Worm (Caenorhabditis elegans): ENCODE measurements around the gene T24C2.3.

Gene T24C2.3

ce11 chrX:14513462-14513861 lies 29.9 kb upstream of the T24C2.3 start:
- TF ChIP-seq hlh-1 (tag; optimal IDR thresholded peaks at IDR 0.05): no peak
- peak; percentile 8 for TF ChIP-seq mep-1 (tag; optimal IDR thresholded peaks at IDR 0.05)
- TF ChIP-seq mab-5 (tag; optimal IDR thresholded peaks at IDR 0.05): no peak
- no peak for TF ChIP-seq zip-8 (tag; optimal IDR thresholded peaks at IDR 0.05)
- peak; percentile 93 for TF ChIP-seq ces-1 (GFP tag; optimal IDR thresholded peaks at IDR 0.05)
- no peak for TF ChIP-seq lin-32 (GFP tag; optimal IDR thresholded peaks at IDR 0.05)
- peak; percentile 4 for TF ChIP-seq unc-120 (tag; optimal IDR thresholded peaks at IDR 0.05; ENCODE audit: poor library complexity, severe bottlenecking)
- no peak for TF ChIP-seq lsy-2 (tag; optimal IDR thresholded peaks at IDR 0.05)

ce11 chrX:14515028-14515427 lies 28.3 kb upstream of the T24C2.3 start, which contains the start of gene gcsh-1:
Gene gcsh-1 (minus strand): TSS chrX:14515073.
- TF ChIP-seq nhr-237 (tag; optimal IDR thresholded peaks at IDR 0.05) (no peak), M03D4.4 (tag; optimal IDR thresholded peaks at IDR 0.05) (no peak), ceh-43 (GFP tag; optimal IDR thresholded peaks at IDR 0.05) (no peak), unc-120 (tag; optimal IDR thresholded peaks at IDR 0.05; ENCODE audit: poor library complexity, severe bottlenecking) (no peak), blmp-1 (tag; optimal IDR thresholded peaks at IDR 0.05) (no peak), sem-2 (GFP tag; optimal IDR thresholded peaks at IDR 0.05) (no peak), mls-2 (tag; optimal IDR thresholded peaks at IDR 0.05) (no peak), snpc-4 (tag; optimal IDR thresholded peaks at IDR 0.05) (no peak), bed-3 (GFP tag; optimal IDR thresholded peaks at IDR 0.05) (no peak), ceh-39 (tag; optimal IDR thresholded peaks at IDR 0.05) (no peak)

ce11 chrX:14516560-14516959 lies 26.8 kb upstream of the T24C2.3 start, which contains the start of gene D1025.10:
Gene D1025.10 (plus strand): TSS chrX:14516860.
- TF ChIP-seq unc-120 (tag; optimal IDR thresholded peaks at IDR 0.05; ENCODE audit: poor library complexity, severe bottlenecking): no peak
- no peak for TF ChIP-seq sem-2 (GFP tag; optimal IDR thresholded peaks at IDR 0.05)
- TF ChIP-seq unc-62 (GFP tag; optimal IDR thresholded peaks at IDR 0.05): no peak
- TF ChIP-seq lsy-2 (tag; optimal IDR thresholded peaks at IDR 0.05): no peak
- TF ChIP-seq tbx-8 (GFP tag; optimal IDR thresholded peaks at IDR 0.05): no peak
- TF ChIP-seq zip-8 (tag; optimal IDR thresholded peaks at IDR 0.05): no peak
- TF ChIP-seq ces-1 (GFP tag; optimal IDR thresholded peaks at IDR 0.05): no peak
- TF ChIP-seq flh-1 (GFP tag; optimal IDR thresholded peaks at IDR 0.05): no peak
- no peak for TF ChIP-seq lin-32 (GFP tag; optimal IDR thresholded peaks at IDR 0.05)
- no peak for TF ChIP-seq ceh-83 (GFP tag; optimal IDR thresholded peaks at IDR 0.05)
- no peak for TF ChIP-seq nhr-237 (tag; optimal IDR thresholded peaks at IDR 0.05)
- no peak for TF ChIP-seq ceh-39 (tag; optimal IDR thresholded peaks at IDR 0.05)
- no peak for TF ChIP-seq nhr-2 (tag; optimal IDR thresholded peaks at IDR 0.05)
- no peak for TF ChIP-seq mab-5 (tag; optimal IDR thresholded peaks at IDR 0.05)

DNA sequence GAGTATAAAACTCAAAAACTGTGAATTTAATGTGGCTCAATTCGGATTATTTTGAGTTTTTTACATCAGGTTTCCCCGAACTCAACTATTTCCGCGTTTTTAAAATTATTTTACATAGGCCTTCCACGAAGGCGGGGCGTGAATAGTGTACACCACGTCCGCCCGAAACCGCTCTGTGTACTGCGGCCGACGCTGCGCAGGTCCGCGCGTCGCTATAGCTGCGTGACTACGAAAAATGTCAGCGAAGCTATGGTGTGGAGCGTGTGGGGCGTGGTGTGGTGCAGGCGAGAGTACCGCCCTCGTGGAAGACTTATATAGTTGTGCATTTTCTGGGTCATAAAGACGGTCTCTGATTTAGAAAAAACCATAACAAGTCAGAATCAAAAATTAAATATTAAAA lies 25.5 kb upstream of the T24C2.3 start:
- no peak for TF ChIP-seq mls-2 (tag; optimal IDR thresholded peaks at IDR 0.05)
- no peak for TF ChIP-seq zip-8 (tag; optimal IDR thresholded peaks at IDR 0.05)
- no peak for TF ChIP-seq hlh-1 (tag; optimal IDR thresholded peaks at IDR 0.05)
- no peak for TF ChIP-seq flh-1 (GFP tag; optimal IDR thresholded peaks at IDR 0.05)
- no peak for TF ChIP-seq unc-120 (tag; optimal IDR thresholded peaks at IDR 0.05; ENCODE audit: poor library complexity, severe bottlenecking)
- TF ChIP-seq tbx-8 (GFP tag; optimal IDR thresholded peaks at IDR 0.05): no peak
- TF ChIP-seq elt-1 (tag; optimal IDR thresholded peaks at IDR 0.05; ENCODE audit: borderline replicate concordance, insufficient read depth): no peak
- no peak for TF ChIP-seq cnd-1 (tag; optimal IDR thresholded peaks at IDR 0.05)
- no peak for TF ChIP-seq ceh-39 (tag; optimal IDR thresholded peaks at IDR 0.05)
- no peak for TF ChIP-seq mab-5 (tag; optimal IDR thresholded peaks at IDR 0.05)
- TF ChIP-seq bed-3 (GFP tag; optimal IDR thresholded peaks at IDR 0.05): no peak
- no peak for TF ChIP-seq sptf-1 (tag; optimal IDR thresholded peaks at IDR 0.05)
- TF ChIP-seq lin-32 (GFP tag; optimal IDR thresholded peaks at IDR 0.05): no peak
- TF ChIP-seq ces-1 (GFP tag; optimal IDR thresholded peaks at IDR 0.05): no peak
- no peak for TF ChIP-seq ztf-11 (tag; optimal IDR thresholded peaks at IDR 0.05)
- no peak for TF ChIP-seq pha-4 (tag; optimal IDR thresholded peaks at IDR 0.05)
- no peak for TF ChIP-seq ceh-83 (GFP tag; optimal IDR thresholded peaks at IDR 0.05)
- no peak for TF ChIP-seq unc-39 (tag; optimal IDR thresholded peaks at IDR 0.05)
- no peak for TF ChIP-seq ham-2 (GFP tag; optimal IDR thresholded peaks at IDR 0.05)
- TF ChIP-seq mep-1 (tag; optimal IDR thresholded peaks at IDR 0.05): no peak

DNA sequence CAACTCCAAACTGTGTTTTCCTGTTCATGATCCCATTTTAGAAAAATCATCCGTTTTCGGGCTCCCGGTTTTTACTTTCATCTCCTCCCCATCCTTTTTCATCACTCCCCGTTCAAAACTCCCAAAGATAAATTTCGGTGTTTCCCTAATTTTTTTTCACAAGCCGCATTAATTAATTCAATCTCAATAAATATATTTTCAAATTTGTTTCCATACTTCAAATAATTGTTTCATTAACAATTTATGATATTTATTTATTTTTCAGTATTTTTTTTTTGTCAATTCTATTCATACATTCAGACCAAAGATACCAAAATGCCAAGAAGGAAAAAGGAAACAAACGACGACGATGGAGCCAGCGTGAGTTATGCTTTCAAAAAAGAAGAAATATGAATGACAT lies 22.9 kb upstream of the T24C2.3 start, which contains the start of gene D1025.1:
D1025.1 (plus strand) TSS at position 301 of the 400 bp plus-strand sequence.
- TF ChIP-seq nhr-12 (tag; optimal IDR thresholded peaks at IDR 0.05): no peak
- TF ChIP-seq pha-4 (tag; optimal IDR thresholded peaks at IDR 0.05): no peak
- TF ChIP-seq M03D4.4 (tag; optimal IDR thresholded peaks at IDR 0.05): no peak
- no peak for TF ChIP-seq cnd-1 (tag; optimal IDR thresholded peaks at IDR 0.05)
- no peak for TF ChIP-seq ceh-83 (GFP tag; optimal IDR thresholded peaks at IDR 0.05)
- no peak for TF ChIP-seq lin-13 (tag; optimal IDR thresholded peaks at IDR 0.05)
- no peak for TF ChIP-seq lin-32 (GFP tag; optimal IDR thresholded peaks at IDR 0.05)
- TF ChIP-seq elt-3 (tag; optimal IDR thresholded peaks at IDR 0.05): no peak
- no peak for TF ChIP-seq snpc-4 (tag; optimal IDR thresholded peaks at IDR 0.05)
- TF ChIP-seq sem-2 (GFP tag; optimal IDR thresholded peaks at IDR 0.05): no peak

Data from whole organism, mixed stage, embryonic.